Worm (Caenorhabditis elegans): ENCODE results near the gene sdz-35.

Gene sdz-35

ce11 chrII:3241842-3242241, 33.3 kb upstream of the sdz-35 start:
- no peak for TF ChIP-seq lir-1 (GFP tag; conservative IDR thresholded peaks at IDR 0.05)
- TF ChIP-seq ama-1 (optimal IDR thresholded peaks at IDR 0.05) = no peak
- TF ChIP-seq ama-1 (GFP tag; optimal IDR thresholded peaks at IDR 0.05) = no peak
- no peak for TF ChIP-seq mel-28 (tag; optimal IDR thresholded peaks at IDR 0.05; ENCODE audit: borderline replicate concordance)
- no peak for TF ChIP-seq C06A6.2 (GFP tag; conservative IDR thresholded peaks at IDR 0.05)
- no peak for TF ChIP-seq sptf-2 (GFP tag; optimal IDR thresholded peaks at IDR 0.05)
- TF ChIP-seq ZK185.1 (tag; optimal IDR thresholded peaks at IDR 0.05; ENCODE audit: poor library complexity, severe bottlenecking) = no peak
- TF ChIP-seq tbp1 (GFP tag; optimal IDR thresholded peaks at IDR 0.05) = no peak
- no peak for TF ChIP-seq ztf-6 (GFP tag; IDR thresholded peaks at IDR 0.05)
- TF ChIP-seq gei-17 (GFP tag; optimal IDR thresholded peaks at IDR 0.05) = no peak
- TF ChIP-seq snpc-1.1 (tag; optimal IDR thresholded peaks at IDR 0.05; ENCODE audit: insufficient read depth) = no peak
- no peak for TF ChIP-seq lsl-1 (GFP tag; optimal IDR thresholded peaks at IDR 0.05)
- TF ChIP-seq hrde-1 (tag; optimal IDR thresholded peaks at IDR 0.05; ENCODE audit: borderline replicate concordance) = no peak
- TF ChIP-seq ztf-22 (GFP tag; optimal IDR thresholded peaks at IDR 0.05) = no peak
- TF ChIP-seq sea-2 (GFP tag; IDR thresholded peaks at IDR 0.05) = no peak
- TF ChIP-seq nfya-2 (GFP tag; IDR thresholded peaks at IDR 0.05) = no peak
- TF ChIP-seq F55B11.4 (tag; optimal IDR thresholded peaks at IDR 0.05; ENCODE audit: borderline replicate concordance, insufficient read depth) = no peak
- no peak for TF ChIP-seq dox-1 (GFP tag; IDR thresholded peaks at IDR 0.05)
- TF ChIP-seq ceh-79 (tag; optimal IDR thresholded peaks at IDR 0.05) = no peak
- TF ChIP-seq hmg-1.2 (GFP tag; IDR thresholded peaks at IDR 0.05) = no peak
- no peak for TF ChIP-seq ceh-100 (GFP tag; IDR thresholded peaks at IDR 0.05)

- no peak for TF ChIP-seq K12H6.12 (tag; optimal IDR thresholded peaks at IDR 0.05)
- TF ChIP-seq ceh-100 (GFP tag; IDR thresholded peaks at IDR 0.05) = no peak
- TF ChIP-seq F23B12.7 (tag; optimal IDR thresholded peaks at IDR 0.05; ENCODE audit: insufficient read depth) = no peak
- no peak for TF ChIP-seq T07F8.4 (tag; optimal IDR thresholded peaks at IDR 0.05)
- no peak for TF ChIP-seq K11D2.4 (GFP tag; IDR thresholded peaks at IDR 0.05)
- TF ChIP-seq ztf-6 (GFP tag; IDR thresholded peaks at IDR 0.05) = no peak
- TF ChIP-seq Y56A3A.18 (GFP tag; IDR thresholded peaks at IDR 0.05) = no peak
Measured at ce11 chrII:3240207-3240606, 31.6 kb upstream of the sdz-35 start, which contains the start of gene C17F4.3. Gene C17F4.3, plus strand, starts transcription at chrII:3240507.

- TF ChIP-seq T07F8.4 (tag; optimal IDR thresholded peaks at IDR 0.05) = no peak
- TF ChIP-seq attf-6 (GFP tag; IDR thresholded peaks at IDR 0.05) = no peak
- no peak for TF ChIP-seq tbp1 (GFP tag; optimal IDR thresholded peaks at IDR 0.05)
- no peak for TF ChIP-seq ceh-100 (GFP tag; IDR thresholded peaks at IDR 0.05)
- no peak for TF ChIP-seq tbx-9 (tag; optimal IDR thresholded peaks at IDR 0.05; ENCODE audit: borderline replicate concordance)
- TF ChIP-seq athp-1 (tag; optimal IDR thresholded peaks at IDR 0.05) = no peak
- no peak for TF ChIP-seq pbrm-1 (GFP tag; IDR thresholded peaks at IDR 0.05)
- TF ChIP-seq die-1 (tag; optimal IDR thresholded peaks at IDR 0.05) = no peak
Measured at ce11 chrII:3237038-3237521, 28.5 kb upstream of the sdz-35 start, which contains the start of the genes srz-67 and C17F4.11. Gene srz-67, minus strand, starts transcription at chrII:3237138. Gene C17F4.11, plus strand, starts transcription at chrII:3237471.

- TF ChIP-seq Y67H2A.10 (GFP tag; conservative IDR thresholded peaks at IDR 0.05) (no peak), ceh-100 (GFP tag; IDR thresholded peaks at IDR 0.05) (no peak), nhr-179 (tag; optimal IDR thresholded peaks at IDR 0.05) (no peak), lin-35 (GFP tag; optimal IDR thresholded peaks at IDR 0.05) (no peak), atf-7 (tag; optimal IDR thresholded peaks at IDR 0.05) (no peak), tlf-1 (GFP tag; optimal IDR thresholded peaks at IDR 0.05) (no peak), ztf-18 (tag; optimal IDR thresholded peaks at IDR 0.05) (no peak), attf-3 (GFP tag; conservative IDR thresholded peaks at IDR 0.05) (no peak), egl-44 (GFP tag; IDR thresholded peaks at IDR 0.05) (no peak), bed-2 (GFP tag; IDR thresholded peaks at IDR 0.05) (no peak), D2030.7 (GFP tag; IDR thresholded peaks at IDR 0.05) (no peak), F39B2.1 (GFP tag; IDR thresholded peaks at IDR 0.05) (no peak), nhr-120 (GFP tag; IDR thresholded peaks at IDR 0.05) (no peak)
Measured at ce11 chrII:3234725-3235124, 26.1 kb upstream of the sdz-35 start, which contains the start of gene C17F4.8. Gene C17F4.8, minus strand, starts transcription at chrII:3234825.
